Worm (Caenorhabditis elegans): ENCODE data around the gene ZK930.2.

DNA sequence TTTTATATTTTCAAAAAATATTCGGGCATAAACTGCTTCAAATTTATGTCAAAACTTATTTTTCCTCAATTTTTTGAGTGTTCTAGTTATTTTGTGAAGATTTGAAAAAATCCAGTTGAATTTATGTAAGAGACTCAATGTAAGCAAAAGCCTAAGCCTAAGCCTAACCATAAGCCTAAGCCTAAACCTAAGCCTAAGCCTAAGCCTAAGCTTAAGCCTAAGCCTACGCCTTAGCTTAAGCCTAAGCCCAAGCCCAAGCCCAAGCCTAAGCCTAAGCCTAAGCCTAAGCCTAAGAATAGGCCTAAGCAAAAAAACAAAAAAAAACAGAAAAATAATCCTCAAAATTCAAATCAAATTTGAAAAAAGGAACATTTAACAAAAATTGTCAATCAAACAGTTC, 36.9 kb upstream of the ZK930.2 start:
- no peak for TF ChIP-seq nhr-11 (tag; optimal IDR thresholded peaks at IDR 0.05)
- TF ChIP-seq ztf-11 (tag; optimal IDR thresholded peaks at IDR 0.05): no peak
- TF ChIP-seq unc-130 (GFP tag; optimal IDR thresholded peaks at IDR 0.05): no peak
- TF ChIP-seq nhr-77 (tag; optimal IDR thresholded peaks at IDR 0.05): no peak
- no peak for TF ChIP-seq aha-1 (tag)
- TF ChIP-seq fkh-10 (GFP tag; optimal IDR thresholded peaks at IDR 0.05): no peak
- no peak for TF ChIP-seq ztf-7 (tag; optimal IDR thresholded peaks at IDR 0.05)

Measured in whole organism, L4 larva.